Worm (Caenorhabditis elegans) whole organism, L4 larva: ENCODE data around the gene F58H1.6.
A peak's percentile ranks its signal among the peaks of the same experiment; 100 is the strongest.

Experiments used
- D1046.2 ChIP-seq: fragments of 200-800 bp; sonication (Bioruptor generic); IDR thresholded peaks from 2 replicates; pipeline ENCODE4 v1.3.6; 2022; ENCODE audit warnings: missing genetic modification characterization, missing compliant biosample characterization
- F37D6.2 ChIP-seq: sonication (generic microtip); optimal IDR thresholded peaks from 2 replicates; lab custom pipeline; 2016; ENCODE audit warnings: mild to moderate bottlenecking, missing genetic modification characterization, missing compliant biosample characterization
- ZK337.2 ChIP-seq: fragments of 200-800 bp; sonication (Bioruptor generic); IDR thresholded peaks from 2 replicates; pipeline ENCODE4 v1.3.6; 2022; ENCODE audit warnings: missing genetic modification reagents, missing genetic modification characterization, missing compliant biosample characterization
- ZK546.5 ChIP-seq, 2 experiments: sonication (generic microtip); optimal IDR thresholded peaks; 2 replicates each; lab custom pipeline; 2017; ENCODE audit warnings: missing biosample characterization in 2 of 2, missing genetic modification characterization in 2 of 2
- attf-4 ChIP-seq: sonication (generic microtip); optimal IDR thresholded peaks from 3 replicates; lab custom pipeline; 2017; ENCODE audit warnings: missing biosample characterization, missing genetic modification characterization
- ceh-20 ChIP-seq: fragments of 200-800 bp; sonication (Bioruptor generic); IDR thresholded peaks from 2 replicates; pipeline ENCODE4 v1.3.6; 2022; ENCODE audit warnings: missing genetic modification reagents, missing genetic modification characterization, missing compliant biosample characterization
- ceh-28 ChIP-seq: fragments of 150-350 bp; optimal IDR thresholded peaks from 2 replicates; lab custom pipeline; 2014; ENCODE audit warnings: missing biosample characterization, missing genetic modification reagents, missing genetic modification characterization
- ceh-44 ChIP-seq: fragments of 200-800 bp; sonication (Bioruptor generic); IDR thresholded peaks from 2 replicates; pipeline ENCODE4 v1.3.6; 2022; ENCODE audit warnings: missing genetic modification reagents, missing genetic modification characterization, missing compliant biosample characterization
- ceh-62 ChIP-seq: sonication (generic microtip); optimal IDR thresholded peaks from 2 replicates; lab custom pipeline; 2017; ENCODE audit warnings: missing biosample characterization, missing genetic modification characterization
- ceh-82 ChIP-seq: sonication (generic microtip); optimal IDR thresholded peaks from 2 replicates; lab custom pipeline; 2017; ENCODE audit warnings: missing biosample characterization, missing genetic modification characterization
- ces-1 ChIP-seq: fragments of 150-350 bp; sonication (generic microtip); optimal IDR thresholded peaks from 4 replicates; lab custom pipeline; 2014; ENCODE audit warnings: missing biosample characterization, missing genetic modification reagents, missing genetic modification characterization
- cey-2 ChIP-seq: sonication (generic microtip); optimal IDR thresholded peaks from 3 replicates; lab custom pipeline; 2017; ENCODE audit warnings: missing genetic modification characterization, mild to moderate bottlenecking, missing compliant biosample characterization, antibody characterized with exemption, borderline replicate concordance; ENCODE audit not compliant: insufficient read depth
- ctbp-1 ChIP-seq: fragments of 200-800 bp; sonication (Bioruptor generic); IDR thresholded peaks from 2 replicates; pipeline ENCODE4 v1.3.6; 2022; ENCODE audit warnings: missing genetic modification reagents, missing genetic modification characterization, missing compliant biosample characterization
- daf-12 ChIP-seq: fragments of 150-350 bp; optimal IDR thresholded peaks from 2 replicates; lab custom pipeline; 2014; ENCODE audit warnings: missing biosample characterization, missing genetic modification reagents, missing genetic modification characterization
- daf-16 ChIP-seq, 3 experiments: sonication (generic microtip); optimal IDR thresholded peaks; 2 replicates each; lab custom pipeline; 2016 to 2017; ENCODE audit warnings: missing genetic modification characterization in 3 of 3, missing genetic modification reagents in 3 of 3, mild to moderate bottlenecking in 2 of 3, missing compliant biosample characterization in 2 of 3, missing biosample characterization in 1 of 3, moderate library complexity in 1 of 3
- daf-19 ChIP-seq: fragments of 200-800 bp; sonication (Bioruptor generic); conservative IDR thresholded peaks from 2 replicates; pipeline ENCODE4 v1.3.6; 2022; ENCODE audit warnings: missing genetic modification characterization, missing compliant biosample characterization
- dmd-6 ChIP-seq: fragments of 200-800 bp; sonication (Bioruptor generic); IDR thresholded peaks from 2 replicates; pipeline ENCODE4 v1.3.6; 2022; ENCODE audit warnings: missing genetic modification reagents, missing genetic modification characterization, missing compliant biosample characterization
- dmd-8 ChIP-seq: fragments of 200-800 bp; sonication (Bioruptor generic); IDR thresholded peaks from 2 replicates; pipeline ENCODE4 v1.3.6; 2022; ENCODE audit warnings: missing genetic modification characterization, missing compliant biosample characterization
- dpl-1 ChIP-seq: fragments of 150-350 bp; optimal IDR thresholded peaks from 2 replicates; lab custom pipeline; 2014; ENCODE audit warnings: missing biosample characterization, missing genetic modification reagents, missing genetic modification characterization
- duxl-1 ChIP-seq: sonication (generic microtip); optimal IDR thresholded peaks from 2 replicates; lab custom pipeline; 2016; ENCODE audit warnings: mild to moderate bottlenecking, missing genetic modification characterization, moderate library complexity, missing compliant biosample characterization; ENCODE audit not compliant: poor library complexity
- fkh-10 ChIP-seq: fragments of 150-350 bp; optimal IDR thresholded peaks from 2 replicates; lab custom pipeline; 2014; ENCODE audit warnings: missing biosample characterization, missing genetic modification reagents, missing genetic modification characterization
- fos-1 ChIP-seq: fragments of 150-350 bp; optimal IDR thresholded peaks from 2 replicates; lab custom pipeline; 2014; ENCODE audit warnings: missing biosample characterization, missing genetic modification characterization
- hif-1 ChIP-seq, 2 experiments: sonication (generic microtip); optimal IDR thresholded peaks; 2 replicates each; lab custom pipeline; 2016 to 2017; ENCODE audit warnings: missing compliant biosample characterization in 2 of 2, missing genetic modification characterization in 2 of 2, missing genetic modification reagents in 2 of 2, missing genotype in 2 of 2, mild to moderate bottlenecking in 1 of 2
- jun-1 ChIP-seq: fragments of 150-350 bp; optimal IDR thresholded peaks from 2 replicates; lab custom pipeline; 2014; ENCODE audit warnings: missing biosample characterization, missing genetic modification reagents, missing genetic modification characterization
- lim-7 ChIP-seq: fragments of 200-800 bp; sonication (Bioruptor generic); IDR thresholded peaks from 2 replicates; pipeline ENCODE4 v1.3.6; 2022; ENCODE audit warnings: missing genetic modification characterization, missing compliant biosample characterization
- lin-1 ChIP-seq: fragments of 200-800 bp; sonication (Bioruptor generic); IDR thresholded peaks from 2 replicates; pipeline ENCODE4 v1.3.6; 2022; ENCODE audit warnings: missing genetic modification reagents, missing genetic modification characterization, missing compliant biosample characterization
- lin-29 ChIP-seq: fragments of 200-800 bp; sonication (Bioruptor generic); IDR thresholded peaks from 2 replicates; pipeline ENCODE4 v1.3.6; 2022; ENCODE audit warnings: missing genetic modification reagents, missing genetic modification characterization, missing compliant biosample characterization
- lin-38 ChIP-seq: fragments of 200-800 bp; sonication (Bioruptor generic); IDR thresholded peaks from 2 replicates; pipeline ENCODE4 v1.3.6; 2022; ENCODE audit warnings: missing genetic modification reagents, missing genetic modification characterization, missing compliant biosample characterization
- madf-5 ChIP-seq, 2 experiments: fragments of 200-800 bp; sonication (Bioruptor generic); IDR thresholded peaks; 2 replicates each; pipeline ENCODE4 v1.3.6; 2022; ENCODE audit warnings: missing compliant biosample characterization in 2 of 2, missing genetic modification characterization in 2 of 2
- madf-9 ChIP-seq: fragments of 200-800 bp; sonication (Bioruptor generic); conservative IDR thresholded peaks from 2 replicates; pipeline ENCODE4 v1.3.6; 2022; ENCODE audit warnings: missing genetic modification reagents, missing genetic modification characterization, missing compliant biosample characterization
- mdt-29 ChIP-seq: fragments of 200-800 bp; sonication (Bioruptor generic); IDR thresholded peaks from 2 replicates; pipeline ENCODE4 v1.3.6; 2022; ENCODE audit warnings: missing genetic modification reagents, missing genetic modification characterization, missing compliant biosample characterization
- mes-2 ChIP-seq: sonication (generic microtip); optimal IDR thresholded peaks from 2 replicates; lab custom pipeline; 2016; ENCODE audit warnings: missing genotype, mild to moderate bottlenecking, missing genetic modification characterization, missing compliant biosample characterization; ENCODE audit not compliant: poor library complexity, severe bottlenecking
- mxl-2 ChIP-seq: fragments of 200-800 bp; sonication (Bioruptor generic); conservative IDR thresholded peaks from 2 replicates; pipeline ENCODE4 v1.3.6; 2022; ENCODE audit warnings: missing genetic modification reagents, missing genetic modification characterization, missing compliant biosample characterization
- mxl-3 ChIP-seq: fragments of 200-800 bp; sonication (Bioruptor generic); optimal IDR thresholded peaks from 2 replicates; lab custom pipeline; 2018; ENCODE audit warnings: mild to moderate bottlenecking, missing genetic modification characterization, missing compliant biosample characterization
- nhr-102 ChIP-seq: sonication (generic microtip); optimal IDR thresholded peaks from 2 replicates; lab custom pipeline; 2016; ENCODE audit warnings: mild to moderate bottlenecking, missing genetic modification characterization, moderate library complexity, missing compliant biosample characterization
- nhr-237 ChIP-seq: sonication (generic microtip); optimal IDR thresholded peaks from 2 replicates; lab custom pipeline; 2017; ENCODE audit warnings: missing biosample characterization, missing genetic modification characterization
- nhr-28 ChIP-seq: fragments of 150-350 bp; optimal IDR thresholded peaks from 2 replicates; lab custom pipeline; 2014; ENCODE audit warnings: missing biosample characterization, missing genetic modification characterization
- nhr-42 ChIP-seq: fragments of 200-800 bp; sonication (Bioruptor generic); IDR thresholded peaks from 2 replicates; pipeline ENCODE4 v1.3.6; 2022; ENCODE audit warnings: missing genetic modification characterization, missing compliant biosample characterization
- nhr-48 ChIP-seq: sonication (generic microtip); optimal IDR thresholded peaks from 2 replicates; lab custom pipeline; 2016; ENCODE audit warnings: mild to moderate bottlenecking, missing genetic modification characterization, missing compliant biosample characterization
- nhr-6 ChIP-seq: fragments of 150-350 bp; optimal IDR thresholded peaks from 2 replicates; lab custom pipeline; 2014; ENCODE audit warnings: missing biosample characterization, missing genetic modification characterization
- nhr-76 ChIP-seq: fragments of 150-350 bp; optimal IDR thresholded peaks from 2 replicates; lab custom pipeline; 2014; ENCODE audit warnings: missing biosample characterization, missing genetic modification characterization
- nhr-77 ChIP-seq: fragments of 150-350 bp; optimal IDR thresholded peaks from 2 replicates; lab custom pipeline; 2014; ENCODE audit warnings: missing biosample characterization, missing genetic modification characterization
- php-3 ChIP-seq: fragments of 200-800 bp; sonication (Bioruptor generic); IDR thresholded peaks from 2 replicates; pipeline ENCODE4 v1.3.6; 2022; ENCODE audit warnings: missing genetic modification reagents, missing genetic modification characterization, missing compliant biosample characterization
- rbr-2 ChIP-seq: sonication (generic microtip); optimal IDR thresholded peaks from 2 replicates; lab custom pipeline; 2016; ENCODE audit warnings: missing genotype, missing genetic modification characterization, missing compliant biosample characterization
- saeg-2 ChIP-seq: fragments of 200-800 bp; sonication (Bioruptor generic); IDR thresholded peaks from 2 replicates; pipeline ENCODE4 v1.3.6; 2022; ENCODE audit warnings: missing genetic modification reagents, missing genetic modification characterization, missing compliant biosample characterization
- snpc-1.2 ChIP-seq: fragments of 200-800 bp; sonication (Bioruptor generic); IDR thresholded peaks from 2 replicates; pipeline ENCODE4 v1.3.6; 2022; ENCODE audit warnings: missing genetic modification reagents, missing genetic modification characterization, missing compliant biosample characterization
- tra-1 ChIP-seq: fragments of 200-800 bp; sonication (Bioruptor generic); IDR thresholded peaks from 2 replicates; pipeline ENCODE4 v1.3.6; 2022; ENCODE audit warnings: missing genetic modification reagents, missing genetic modification characterization, missing compliant biosample characterization
- unc-130 ChIP-seq: sonication (generic microtip); optimal IDR thresholded peaks from 2 replicates; lab custom pipeline; 2016; ENCODE audit warnings: missing genetic modification reagents, missing genetic modification characterization, missing compliant biosample characterization
- unc-39 ChIP-seq: sonication (generic microtip); optimal IDR thresholded peaks from 2 replicates; lab custom pipeline; 2017; ENCODE audit warnings: missing biosample characterization, missing genetic modification characterization
- vab-7 ChIP-seq: fragments of 200-800 bp; sonication (Bioruptor generic); IDR thresholded peaks from 2 replicates; pipeline ENCODE4 v1.3.6; 2022; ENCODE audit warnings: missing genetic modification reagents, missing genetic modification characterization, missing compliant biosample characterization
- zfp-2 ChIP-seq: sonication (generic microtip); optimal IDR thresholded peaks from 2 replicates; lab custom pipeline; 2016; ENCODE audit warnings: mild to moderate bottlenecking, missing genetic modification characterization, missing compliant biosample characterization
- ztf-11 ChIP-seq: fragments of 150-350 bp; optimal IDR thresholded peaks from 2 replicates; lab custom pipeline; 2014; ENCODE audit warnings: missing biosample characterization, missing genetic modification characterization

F58H1.6 gene

ce11 chrV:11921229-11921628 lies 21.2 kb upstream of the F58H1.6 start (continued):
- TF ChIP-seq daf-12 (tag; lab: Kevin White, UChicago) (no peak), nhr-102 (tag; lab: Kevin White, UChicago) (no peak), madf-5 (GFP tag; IDR thresholded peaks at IDR 0.05; lab: Robert Waterston, UW) (no peak), mdt-29 (GFP tag; lab: Robert Waterston, UW) (no peak), unc-130 (GFP tag; lab: Kevin White, UChicago) (no peak), ceh-82 (tag; lab: Kevin White, UChicago) (no peak), hif-1 (tag; optimal IDR thresholded peaks at IDR 0.05; lab: Kevin White, UChicago) (peak in 1 of 2 experiments; percentile 39), lin-29 (no peak), cey-2 (tag; lab: Kevin White, UChicago) (no peak), fkh-10 (GFP tag; lab: Kevin White, UChicago) (no peak), lim-7 (GFP tag; lab: Robert Waterston, UW) (no peak), nhr-42 (GFP tag; lab: Robert Waterston, UW) (no peak), duxl-1 (peak; percentile 5), rbr-2 (tag; lab: Kevin White, UChicago) (peak; percentile 21), F37D6.2 (tag; lab: Kevin White, UChicago) (no peak), jun-1 (tag; lab: Kevin White, UChicago) (no peak), nhr-6 (no peak), daf-16 (GFP tag; optimal IDR thresholded peaks at IDR 0.05; lab: Kevin White, UChicago) (no peak), daf-16 (tag; optimal IDR thresholded peaks at IDR 0.05; lab: Kevin White, UChicago) (peak; percentile 80), nhr-77 (tag; lab: Kevin White, UChicago) (peak; percentile 69), ceh-20 (GFP tag; lab: Robert Waterston, UW) (no peak), mxl-3 (GFP tag; lab: Kevin White, UChicago) (peak; percentile 60), mxl-2 (GFP tag; lab: Robert Waterston, UW) (no peak), madf-9 (GFP tag; lab: Robert Waterston, UW) (no peak), ZK337.2 (no peak), nhr-76 (tag; lab: Kevin White, UChicago) (no peak), dmd-6 (GFP tag; lab: Robert Waterston, UW) (peak; percentile 85), ZK546.5 (tag; optimal IDR thresholded peaks at IDR 0.05; lab: Kevin White, UChicago) (no peak), php-3 (GFP tag; lab: Robert Waterston, UW) (0 out of 2 replicates have a peak, but pooled peaks have one; percentile 18), unc-39 (tag; lab: Kevin White, UChicago) (no peak), D1046.2 (GFP tag; lab: Robert Waterston, UW) (no peak), lin-1 (GFP tag; lab: Robert Waterston, UW) (peak; percentile 27; the same call in 1 of the 2 replicates), ceh-62 (tag; lab: Kevin White, UChicago) (no peak), ceh-44 (GFP tag; lab: Robert Waterston, UW) (no peak), lin-38 (GFP tag; lab: Robert Waterston, UW) (no peak), saeg-2 (GFP tag; lab: Robert Waterston, UW) (no peak), ceh-28 (tag; lab: Kevin White, UChicago) (no peak), ctbp-1 (GFP tag; lab: Robert Waterston, UW) (no peak), nhr-237 (tag; lab: Kevin White, UChicago) (no peak), nhr-28 (peak; percentile 84), snpc-1.2 (GFP tag; lab: Robert Waterston, UW) (no peak), daf-19 (GFP tag; lab: Robert Waterston, UW) (no peak), zfp-2 (tag; lab: Kevin White, UChicago) (no peak), ztf-11 (tag; lab: Kevin White, UChicago) (no peak), dpl-1 (GFP tag; lab: Kevin White, UChicago) (peak; percentile 9), attf-4 (no peak), ces-1 (GFP tag; lab: Kevin White, UChicago) (no peak), dmd-8 (no peak), fos-1 (tag; lab: Kevin White, UChicago) (no peak), nhr-48 (tag; lab: Kevin White, UChicago) (no peak), mes-2 (no peak), vab-7 (no peak), tra-1 (GFP tag; lab: Robert Waterston, UW) (peak; percentile 46; the same call in 1 of the 2 replicates)
